Worm (Caenorhabditis elegans) whole organism, L1 larva: ENCODE measurements around the gene nas-6.

Experiments
- C16A3.4 ChIP-seq: fragments of 150-350 bp; optimal IDR thresholded peaks from 2 replicates; lab custom pipeline; 2014; ENCODE audit warnings: missing biosample characterization, missing genetic modification characterization
- Y116A8C.19 ChIP-seq: sonication (generic microtip); optimal IDR thresholded peaks from 2 replicates; lab custom pipeline; 2016; ENCODE audit warnings: missing compliant biosample characterization, missing genetic modification characterization, borderline replicate concordance
- alr-1 ChIP-seq: fragments of 200-800 bp; sonication (Bioruptor generic); optimal IDR thresholded peaks from 2 replicates; lab custom pipeline; 2018; ENCODE audit warnings: borderline replicate concordance, mild to moderate bottlenecking, missing genetic modification characterization, missing compliant biosample characterization
- aly-2 ChIP-seq: fragments of 150-350 bp; optimal IDR thresholded peaks from 2 replicates; lab custom pipeline; 2014; ENCODE audit warnings: missing biosample characterization, missing genetic modification characterization
- blmp-1 ChIP-seq: fragments of 150-350 bp; optimal IDR thresholded peaks from 2 replicates; lab custom pipeline; 2014; ENCODE audit warnings: missing biosample characterization, missing genetic modification characterization
- ceh-82 ChIP-seq, 3 experiments: fragments of 150-350 bp in 1 of 3; sonication (generic microtip) in 2 of 3; optimal IDR thresholded peaks; 2 replicates each; lab custom pipeline; 2014 to 2017; ENCODE audit warnings: missing biosample characterization in 3 of 3, missing genetic modification characterization in 3 of 3
- ces-1 ChIP-seq: fragments of 150-350 bp; optimal IDR thresholded peaks from 2 replicates; lab custom pipeline; 2014; ENCODE audit warnings: missing biosample characterization, missing genetic modification reagents, missing genetic modification characterization
- dpl-1 ChIP-seq, 3 experiments: fragments of 150-350 bp in 2 of 3; sonication (generic microtip) in 1 of 3; optimal IDR thresholded peaks; 2 replicates each; lab custom pipeline; 2014 to 2017; ENCODE audit warnings: missing biosample characterization in 3 of 3, missing genetic modification characterization in 3 of 3, missing genetic modification reagents in 3 of 3
- efl-1 ChIP-seq, 4 experiments: fragments of 150-350 bp; optimal IDR thresholded peaks in 3 of 4; peaks in 1 of 4; 1 replicate in 1 of 4; 2 replicates in 3 of 4; lab custom pipeline; 2014; ENCODE audit warnings: missing biosample characterization in 2 of 4, missing genetic modification characterization in 2 of 4, missing genetic modification reagents in 2 of 4
- elt-3 ChIP-seq, 6 experiments: fragments of 150-350 bp in 1 of 6; sonication (generic microtip); optimal IDR thresholded peaks; 2 replicates each; lab custom pipeline; 2017 to 2018; ENCODE audit warnings: missing biosample characterization in 6 of 6, missing genetic modification characterization in 6 of 6, inconsistent platforms in 1 of 6
- fkh-4 ChIP-seq: sonication (generic microtip); optimal IDR thresholded peaks from 2 replicates; lab custom pipeline; 2016; ENCODE audit warnings: missing compliant biosample characterization, missing genetic modification characterization, borderline replicate concordance
- fkh-8 ChIP-seq: sonication (generic microtip); optimal IDR thresholded peaks from 2 replicates; lab custom pipeline; 2016; ENCODE audit warnings: mild to moderate bottlenecking, missing genetic modification characterization, missing compliant biosample characterization
- grh-1 ChIP-seq: fragments of 200-800 bp; sonication (Bioruptor generic); IDR thresholded peaks from 2 replicates; pipeline ENCODE4 v1.3.6; 2022; ENCODE audit warnings: missing genetic modification reagents, missing genetic modification characterization, missing compliant biosample characterization
- hpl-2 ChIP-seq: fragments of 150-350 bp; optimal IDR thresholded peaks from 2 replicates; lab custom pipeline; 2014; ENCODE audit warnings: missing biosample characterization, missing genetic modification reagents, missing genetic modification characterization
- jun-1 ChIP-seq: fragments of 150-350 bp; optimal IDR thresholded peaks from 2 replicates; lab custom pipeline; 2014; ENCODE audit warnings: missing biosample characterization, missing genetic modification reagents, missing genetic modification characterization
- lin-14 ChIP-seq: fragments of 200-800 bp; sonication (Bioruptor generic); optimal IDR thresholded peaks from 2 replicates; lab custom pipeline; 2018; ENCODE audit warnings: mild to moderate bottlenecking, missing genetic modification characterization, moderate library complexity, missing compliant biosample characterization
- lin-15B ChIP-seq: fragments of 150-350 bp; sonication (generic microtip); optimal IDR thresholded peaks from 3 replicates; lab custom pipeline; 2014; ENCODE audit warnings: missing biosample characterization, missing genetic modification characterization
- lin-35 ChIP-seq, 2 experiments: fragments of 150-350 bp; optimal IDR thresholded peaks; 2 replicates each; lab custom pipeline; 2014; ENCODE audit warnings: missing biosample characterization in 2 of 2, missing genetic modification characterization in 2 of 2, missing genetic modification reagents in 2 of 2
- lin-39 ChIP-seq: fragments of 150-350 bp; optimal IDR thresholded peaks from 2 replicates; lab custom pipeline; 2014; ENCODE audit warnings: missing biosample characterization, missing genetic modification reagents, missing genetic modification characterization
- lsy-2 ChIP-seq, 2 experiments: fragments of 150-350 bp; optimal IDR thresholded peaks; 2 replicates each; lab custom pipeline; 2014; ENCODE audit warnings: missing biosample characterization in 2 of 2, missing genetic modification characterization in 2 of 2
- mab-9 ChIP-seq: fragments of 200-800 bp; sonication (Bioruptor generic); IDR thresholded peaks from 2 replicates; pipeline ENCODE4 v1.3.6; 2022; ENCODE audit warnings: missing genetic modification reagents, missing genetic modification characterization, missing compliant biosample characterization
- mdl-1 ChIP-seq, 2 experiments: fragments of 150-350 bp; optimal IDR thresholded peaks; 2 replicates each; lab custom pipeline; 2014 to 2017; ENCODE audit warnings: missing biosample characterization in 2 of 2, missing genetic modification characterization in 2 of 2, inconsistent platforms in 1 of 2
- mep-1 ChIP-seq: fragments of 150-350 bp; optimal IDR thresholded peaks from 2 replicates; lab custom pipeline; 2014; ENCODE audit warnings: missing biosample characterization, missing genetic modification characterization
- nhr-12 ChIP-seq: sonication (generic microtip); optimal IDR thresholded peaks from 2 replicates; lab custom pipeline; 2017; ENCODE audit warnings: missing biosample characterization, missing genetic modification characterization
- nhr-20 ChIP-seq: sonication (generic microtip); optimal IDR thresholded peaks from 2 replicates; lab custom pipeline; 2016; ENCODE audit warnings: mild to moderate bottlenecking, missing genetic modification characterization, missing compliant biosample characterization
- nhr-28 ChIP-seq: fragments of 150-350 bp; optimal IDR thresholded peaks from 2 replicates; lab custom pipeline; 2014; ENCODE audit warnings: missing biosample characterization, missing genetic modification characterization
- nhr-71 ChIP-seq: sonication (generic microtip); optimal IDR thresholded peaks from 2 replicates; lab custom pipeline; 2016; ENCODE audit warnings: mild to moderate bottlenecking, missing genetic modification characterization, moderate library complexity, missing compliant biosample characterization
- nhr-85 ChIP-seq: sonication (generic microtip); peaks from one replicate; lab custom pipeline; 2016; ENCODE audit warnings: missing genetic modification characterization, inconsistent platforms, missing compliant biosample characterization
- pax-3 ChIP-seq: fragments of 200-800 bp; sonication (Bioruptor generic); optimal IDR thresholded peaks from 2 replicates; lab custom pipeline; 2018; ENCODE audit warnings: mild to moderate bottlenecking, missing genetic modification characterization, moderate library complexity, missing compliant biosample characterization
- pqm-1 ChIP-seq: sonication (generic microtip); optimal IDR thresholded peaks from 3 replicates; lab custom pipeline; 2017; ENCODE audit warnings: missing biosample characterization, missing genetic modification characterization
- snpc-4 ChIP-seq: fragments of 150-350 bp; optimal IDR thresholded peaks from 2 replicates; lab custom pipeline; 2014; ENCODE audit warnings: missing biosample characterization, missing genetic modification characterization
- snu-23 ChIP-seq: sonication (generic microtip); optimal IDR thresholded peaks from 2 replicates; lab custom pipeline; 2016; ENCODE audit warnings: missing genetic modification characterization, missing compliant biosample characterization
- sptf-1 ChIP-seq: fragments of 150-350 bp; optimal IDR thresholded peaks from 2 replicates; lab custom pipeline; 2014; ENCODE audit warnings: missing biosample characterization, missing genetic modification characterization
- tbx-2 ChIP-seq: sonication (generic microtip); optimal IDR thresholded peaks from 2 replicates; lab custom pipeline; 2016; ENCODE audit warnings: missing genetic modification characterization, missing compliant biosample characterization
- unc-130 ChIP-seq: fragments of 150-350 bp; optimal IDR thresholded peaks from 2 replicates; lab custom pipeline; 2017; ENCODE audit warnings: missing biosample characterization, missing genetic modification characterization, inconsistent platforms
- xbp-1 ChIP-seq: sonication (generic microtip); optimal IDR thresholded peaks from 2 replicates; lab custom pipeline; 2016; ENCODE audit warnings: missing genetic modification characterization, missing compliant biosample characterization
- ztf-11 ChIP-seq, 2 experiments: sonication (generic microtip); optimal IDR thresholded peaks; 2 replicates each; lab custom pipeline; 2016 to 2017; ENCODE audit warnings: missing genetic modification characterization in 2 of 2, missing biosample characterization in 1 of 2, missing compliant biosample characterization in 1 of 2

Gene nas-6

DNA sequence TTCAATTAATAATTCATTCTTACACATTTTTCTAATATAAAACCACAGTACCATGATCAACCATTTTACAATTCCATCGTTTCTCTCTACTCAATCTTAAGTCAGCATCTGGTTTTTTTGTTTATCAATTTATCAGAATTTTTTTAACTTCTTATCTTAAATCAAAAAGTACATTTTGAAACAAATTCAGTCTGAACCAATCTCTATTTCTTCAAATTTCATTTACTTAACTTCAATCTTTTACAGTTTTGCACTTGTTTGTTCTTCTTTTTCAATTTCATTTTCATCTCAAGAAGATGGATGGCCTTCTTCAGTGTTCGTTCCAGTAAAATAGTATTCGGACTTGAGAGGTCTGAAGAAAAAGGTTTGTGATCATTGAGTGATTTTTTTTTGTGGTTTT is 17.5 kb downstream of the nas-6 start, which contains the start of gene gba-3:
Gene gba-3 (plus strand): TSS at position 301 of the 400 bp plus-strand sequence.
- TF ChIP-seq C16A3.4 (tag; lab: Kevin White, UChicago) (no peak), lin-35 (GFP tag; optimal IDR thresholded peaks at IDR 0.05; lab: Kevin White, UChicago) (no peak), hpl-2 (GFP tag; lab: Kevin White, UChicago) (no peak), blmp-1 (tag; lab: Kevin White, UChicago) (peak; percentile 9), ces-1 (no peak), lin-14 (GFP tag; lab: Kevin White, UChicago) (peak; percentile 38), mep-1 (tag; lab: Kevin White, UChicago) (no peak), sptf-1 (no peak), nhr-85 (tag; lab: Kevin White, UChicago) (peak; percentile 81), pax-3 (no peak), ztf-11 (tag; optimal IDR thresholded peaks at IDR 0.05; lab: Kevin White, UChicago) (no peak), fkh-4 (no peak), alr-1 (tag; lab: Kevin White, UChicago) (no peak), efl-1 (optimal IDR thresholded peaks at IDR 0.05; lab: Kevin White, UChicago) (no peak), efl-1 (GFP tag; optimal IDR thresholded peaks at IDR 0.05 in 1 of 2; lab: Kevin White, UChicago) (no peak), lin-15B (tag; lab: Kevin White, UChicago) (no peak), nhr-12 (tag; lab: Kevin White, UChicago) (no peak), nhr-71 (tag; lab: Kevin White, UChicago) (no peak), xbp-1 (tag; lab: Kevin White, UChicago) (no peak)

- TF ChIP-seq nhr-85 (tag; lab: Kevin White, UChicago): peak; percentile 93
- TF ChIP-seq nhr-71 (tag; lab: Kevin White, UChicago): peak; percentile 22
- peak in 1 of 2 experiments; percentile 11 for TF ChIP-seq lsy-2 (tag; optimal IDR thresholded peaks at IDR 0.05; lab: Kevin White, UChicago)
- TF ChIP-seq lin-14 (GFP tag; lab: Kevin White, UChicago): peak; percentile 82
- no peak for TF ChIP-seq jun-1 (tag; lab: Kevin White, UChicago)
- TF ChIP-seq pqm-1 (tag; lab: Kevin White, UChicago): no peak
- TF ChIP-seq fkh-8 (tag; lab: Kevin White, UChicago): no peak
- TF ChIP-seq ceh-82 (tag; optimal IDR thresholded peaks at IDR 0.05; lab: Kevin White, UChicago): no peak
- peak in 1 of 3 experiments; percentile 11 for TF ChIP-seq dpl-1 (GFP tag; optimal IDR thresholded peaks at IDR 0.05; lab: Kevin White, UChicago)
- peak in 1 of 2 experiments; percentile 25 for TF ChIP-seq mdl-1 (tag; optimal IDR thresholded peaks at IDR 0.05; lab: Kevin White, UChicago)
- no peak for TF ChIP-seq mab-9 (GFP tag; lab: Robert Waterston, UW)
- TF ChIP-seq grh-1 (GFP tag; lab: Robert Waterston, UW): peak; percentile 80
- TF ChIP-seq blmp-1 (tag; lab: Kevin White, UChicago): peak; percentile 95
- TF ChIP-seq nhr-20 (tag; lab: Kevin White, UChicago): peak; percentile 27
- no peak for TF ChIP-seq lin-39
- TF ChIP-seq snpc-4: no peak
- no peak for TF ChIP-seq nhr-28 (tag; lab: Kevin White, UChicago)
- TF ChIP-seq lin-35 (GFP tag; optimal IDR thresholded peaks at IDR 0.05; lab: Kevin White, UChicago): peak in 1 of 2 experiments; percentile 35
- TF ChIP-seq efl-1 (optimal IDR thresholded peaks at IDR 0.05; lab: Kevin White, UChicago): no peak
- TF ChIP-seq efl-1 (GFP tag; optimal IDR thresholded peaks at IDR 0.05 in 1 of 2; lab: Kevin White, UChicago): peak in 1 of 2 experiments; percentile 38
- TF ChIP-seq tbx-2: peak; percentile 13
- TF ChIP-seq snu-23: peak; percentile 57
- TF ChIP-seq unc-130 (tag; lab: Kevin White, UChicago): no peak
Observed at ce11 chrIV:17471870-17472459, 18.6 kb downstream of the nas-6 start, which contains the start of gene epic-1. Gene epic-1 (minus strand): TSS chrIV:17471920.

DNA sequence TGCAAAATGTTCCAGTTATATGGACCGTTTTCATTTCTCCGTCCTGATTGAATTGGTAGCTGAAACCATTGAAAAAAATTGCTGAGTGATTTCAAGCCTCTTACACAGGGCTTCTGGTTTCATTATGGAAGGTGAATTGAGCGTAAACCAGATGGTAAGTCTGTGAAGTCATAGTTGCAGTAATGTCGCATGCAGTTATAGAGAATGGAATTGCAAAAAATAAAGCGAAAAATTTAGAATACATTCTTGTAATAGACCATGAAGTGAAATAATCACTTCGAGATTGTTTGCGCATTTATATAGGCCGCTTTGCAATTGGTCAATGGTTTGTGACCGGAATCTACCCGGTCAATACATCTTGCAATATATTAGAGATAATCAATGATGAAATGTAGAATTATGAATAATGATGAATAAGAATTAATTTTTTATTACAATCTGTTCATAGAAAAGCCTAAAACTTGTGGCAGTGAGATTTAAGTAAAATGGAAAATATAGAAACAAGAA is 20.4 kb downstream of the nas-6 start, which contains the start of gene F11E6.4:
Gene F11E6.4 (minus strand): TSS at position 259 of the 507 bp plus-strand sequence.
- TF ChIP-seq nhr-85 (tag; lab: Kevin White, UChicago) (peak; percentile 62), elt-3 (tag; optimal IDR thresholded peaks at IDR 0.05; lab: Kevin White, UChicago) (no peak), aly-2 (tag; lab: Kevin White, UChicago) (peak; percentile 17), Y116A8C.19 (tag; lab: Kevin White, UChicago) (no peak)
